Worm (Caenorhabditis elegans) whole organism, L1 larva: ENCODE data around the gene tat-2.
A peak's percentile ranks its signal among the peaks of the same experiment; 100 is the strongest.

Experiments used
- F16B12.6 ChIP-seq: fragments of 150-350 bp; optimal IDR thresholded peaks from 2 replicates; lab custom pipeline; 2014; ENCODE audit warnings: missing biosample characterization, missing genetic modification characterization
- ama-1 ChIP-seq: fragments of 150-350 bp; optimal IDR thresholded peaks from 2 replicates; lab custom pipeline; 2014
- blmp-1 ChIP-seq: fragments of 150-350 bp; optimal IDR thresholded peaks from 2 replicates; lab custom pipeline; 2014; ENCODE audit warnings: missing biosample characterization, missing genetic modification characterization
- ceh-63 ChIP-seq: fragments of 200-800 bp; sonication (Bioruptor generic); optimal IDR thresholded peaks from 2 replicates; lab custom pipeline; 2018; ENCODE audit warnings: mild to moderate bottlenecking, missing genetic modification characterization, missing compliant biosample characterization
- ces-1 ChIP-seq: fragments of 150-350 bp; optimal IDR thresholded peaks from 2 replicates; lab custom pipeline; 2014; ENCODE audit warnings: missing biosample characterization, missing genetic modification reagents, missing genetic modification characterization
- dsc-1 ChIP-seq: sonication (generic microtip); optimal IDR thresholded peaks from 2 replicates; lab custom pipeline; 2016; ENCODE audit warnings: mild to moderate bottlenecking, missing genetic modification characterization, missing compliant biosample characterization
- efl-3 ChIP-seq: fragments of 200-800 bp; sonication (Bioruptor generic); optimal IDR thresholded peaks from 2 replicates; lab custom pipeline; 2018; ENCODE audit warnings: mild to moderate bottlenecking, missing genetic modification characterization, missing compliant biosample characterization
- egl-13 ChIP-seq: sonication (generic microtip); optimal IDR thresholded peaks from 2 replicates; lab custom pipeline; 2016; ENCODE audit warnings: missing genotype, missing genetic modification reagents, missing genetic modification characterization, missing compliant biosample characterization
- egl-27 ChIP-seq, 2 experiments: fragments of 150-350 bp in 1 of 2; sonication (generic microtip); optimal IDR thresholded peaks; 3 replicates each; lab custom pipeline; 2017 to 2018; ENCODE audit warnings: missing biosample characterization in 2 of 2, missing genetic modification characterization in 2 of 2, missing genetic modification reagents in 2 of 2
- elt-3 ChIP-seq, 6 experiments: fragments of 150-350 bp in 1 of 6; sonication (generic microtip); optimal IDR thresholded peaks; 2 replicates each; lab custom pipeline; 2017 to 2018; ENCODE audit warnings: missing biosample characterization in 6 of 6, missing genetic modification characterization in 6 of 6, inconsistent platforms in 1 of 6
- fkh-10 ChIP-seq: sonication (generic microtip); optimal IDR thresholded peaks from 2 replicates; lab custom pipeline; 2017; ENCODE audit warnings: missing biosample characterization, missing genetic modification reagents, missing genetic modification characterization
- fkh-4 ChIP-seq: sonication (generic microtip); optimal IDR thresholded peaks from 2 replicates; lab custom pipeline; 2016; ENCODE audit warnings: missing compliant biosample characterization, missing genetic modification characterization, borderline replicate concordance
- fos-1 ChIP-seq: fragments of 150-350 bp; optimal IDR thresholded peaks from 2 replicates; lab custom pipeline; 2014; ENCODE audit warnings: missing biosample characterization, missing genetic modification characterization
- hlh-17 ChIP-seq: fragments of 200-800 bp; sonication (Bioruptor generic); optimal IDR thresholded peaks from 2 replicates; lab custom pipeline; 2018; ENCODE audit warnings: missing genetic modification characterization, mild to moderate bottlenecking, missing compliant biosample characterization, moderate library complexity, borderline replicate concordance
- hlh-4 ChIP-seq: sonication (generic microtip); optimal IDR thresholded peaks from 2 replicates; lab custom pipeline; 2016; ENCODE audit warnings: mild to moderate bottlenecking, missing genetic modification characterization, missing compliant biosample characterization
- irx-1 ChIP-seq: sonication (generic microtip); optimal IDR thresholded peaks from 2 replicates; lab custom pipeline; 2016; ENCODE audit warnings: missing genetic modification characterization, missing compliant biosample characterization
- lin-13 ChIP-seq: fragments of 150-350 bp; optimal IDR thresholded peaks from 2 replicates; lab custom pipeline; 2014; ENCODE audit warnings: missing biosample characterization, missing genetic modification reagents, missing genetic modification characterization
- lin-14 ChIP-seq: fragments of 200-800 bp; sonication (Bioruptor generic); optimal IDR thresholded peaks from 2 replicates; lab custom pipeline; 2018; ENCODE audit warnings: mild to moderate bottlenecking, missing genetic modification characterization, moderate library complexity, missing compliant biosample characterization
- lsy-2 ChIP-seq, 2 experiments: fragments of 150-350 bp; optimal IDR thresholded peaks; 2 replicates each; lab custom pipeline; 2014; ENCODE audit warnings: missing biosample characterization in 2 of 2, missing genetic modification characterization in 2 of 2
- mep-1 ChIP-seq: fragments of 150-350 bp; optimal IDR thresholded peaks from 2 replicates; lab custom pipeline; 2014; ENCODE audit warnings: missing biosample characterization, missing genetic modification characterization
- nhr-11 ChIP-seq: fragments of 150-350 bp; optimal IDR thresholded peaks from 2 replicates; lab custom pipeline; 2014; ENCODE audit warnings: missing biosample characterization, missing genetic modification characterization
- nhr-237 ChIP-seq: fragments of 150-350 bp; optimal IDR thresholded peaks from 2 replicates; lab custom pipeline; 2014; ENCODE audit warnings: missing biosample characterization, missing genetic modification characterization
- nhr-47 ChIP-seq: sonication (generic microtip); optimal IDR thresholded peaks from 2 replicates; lab custom pipeline; 2016; ENCODE audit warnings: mild to moderate bottlenecking, missing genetic modification characterization, moderate library complexity, missing compliant biosample characterization
- nhr-76 ChIP-seq: sonication (generic microtip); optimal IDR thresholded peaks from 2 replicates; lab custom pipeline; 2017; ENCODE audit warnings: missing biosample characterization, missing genetic modification characterization
- nhr-77 ChIP-seq: fragments of 150-350 bp; optimal IDR thresholded peaks from 2 replicates; lab custom pipeline; 2014; ENCODE audit warnings: missing biosample characterization, missing genetic modification characterization
- nhr-85 ChIP-seq: sonication (generic microtip); peaks from one replicate; lab custom pipeline; 2016; ENCODE audit warnings: missing genetic modification characterization, inconsistent platforms, missing compliant biosample characterization
- nhr-90 ChIP-seq: sonication (generic microtip); optimal IDR thresholded peaks from 2 replicates; lab custom pipeline; 2016; ENCODE audit warnings: mild to moderate bottlenecking, missing genetic modification characterization, missing compliant biosample characterization; ENCODE audit not compliant: poor library complexity
- rnt-1 ChIP-seq: sonication (generic microtip); optimal IDR thresholded peaks from 2 replicates; lab custom pipeline; 2016; ENCODE audit warnings: mild to moderate bottlenecking, missing genetic modification characterization, moderate library complexity, missing compliant biosample characterization
- skn-1 ChIP-seq: fragments of 150-350 bp; optimal IDR thresholded peaks from 2 replicates; lab custom pipeline; 2014; ENCODE audit warnings: missing biosample characterization, missing genetic modification characterization
- snu-23 ChIP-seq: sonication (generic microtip); optimal IDR thresholded peaks from 2 replicates; lab custom pipeline; 2016; ENCODE audit warnings: missing genetic modification characterization, missing compliant biosample characterization
- sptf-1 ChIP-seq: fragments of 150-350 bp; optimal IDR thresholded peaks from 2 replicates; lab custom pipeline; 2014; ENCODE audit warnings: missing biosample characterization, missing genetic modification characterization
- sup-37 ChIP-seq: fragments of 200-800 bp; sonication (Bioruptor generic); optimal IDR thresholded peaks from 2 replicates; lab custom pipeline; 2018; ENCODE audit warnings: mild to moderate bottlenecking, missing genetic modification characterization, missing compliant biosample characterization
- swsn-7 ChIP-seq: sonication (generic microtip); optimal IDR thresholded peaks from 2 replicates; lab custom pipeline; 2016; ENCODE audit warnings: missing genetic modification characterization, missing compliant biosample characterization
- tbx-2 ChIP-seq: sonication (generic microtip); optimal IDR thresholded peaks from 2 replicates; lab custom pipeline; 2016; ENCODE audit warnings: missing genetic modification characterization, missing compliant biosample characterization
- tlp-1 ChIP-seq: fragments of 150-350 bp; optimal IDR thresholded peaks from 2 replicates; lab custom pipeline; 2014; ENCODE audit warnings: missing biosample characterization, missing genetic modification characterization
- unc-30 ChIP-seq: sonication (generic microtip); optimal IDR thresholded peaks from 2 replicates; lab custom pipeline; 2017; ENCODE audit warnings: missing biosample characterization, missing genetic modification characterization
- unc-86 ChIP-seq: sonication (generic microtip); optimal IDR thresholded peaks from 2 replicates; lab custom pipeline; 2016; ENCODE audit warnings: missing genetic modification characterization, missing compliant biosample characterization

tat-2 gene

DNA sequence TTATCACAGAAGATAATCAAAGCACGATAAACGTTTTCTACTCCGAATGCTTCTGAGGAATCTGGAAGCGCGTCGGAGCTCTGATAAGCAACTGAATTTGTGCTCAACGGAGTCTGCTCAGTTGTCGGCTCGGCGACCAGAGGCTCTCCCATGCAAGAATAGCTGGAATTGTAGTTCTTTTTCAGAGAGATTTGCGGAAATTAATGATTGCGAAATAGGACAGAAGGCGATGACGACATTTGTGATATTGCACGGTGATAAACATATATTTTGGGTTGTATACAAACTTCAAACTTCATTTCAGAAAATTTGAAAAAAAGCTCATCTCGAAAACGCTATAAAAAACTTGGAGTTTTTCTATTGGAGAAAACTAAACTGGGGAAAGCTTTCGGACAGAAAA lies 36.9 kb downstream of the tat-2 start, which contains the start of gene H06H21.37:
H06H21.37 (minus strand) TSS at position 162 of the 400 bp plus-strand sequence.
- TF ChIP-seq irx-1 (tag; lab: Kevin White, UChicago) (no peak), mep-1 (tag; lab: Kevin White, UChicago) (no peak), efl-3 (GFP tag; lab: Kevin White, UChicago) (no peak), lin-14 (GFP tag; lab: Kevin White, UChicago) (no peak), ceh-63 (GFP tag; lab: Kevin White, UChicago) (no peak), swsn-7 (tag; lab: Kevin White, UChicago) (no peak), rnt-1 (tag; lab: Kevin White, UChicago) (no peak), nhr-47 (no peak), nhr-85 (tag; lab: Kevin White, UChicago) (no peak), egl-27 (tag; optimal IDR thresholded peaks at IDR 0.05; lab: Kevin White, UChicago) (no peak), nhr-11 (no peak), lin-13 (GFP tag; lab: Kevin White, UChicago) (no peak)

DNA sequence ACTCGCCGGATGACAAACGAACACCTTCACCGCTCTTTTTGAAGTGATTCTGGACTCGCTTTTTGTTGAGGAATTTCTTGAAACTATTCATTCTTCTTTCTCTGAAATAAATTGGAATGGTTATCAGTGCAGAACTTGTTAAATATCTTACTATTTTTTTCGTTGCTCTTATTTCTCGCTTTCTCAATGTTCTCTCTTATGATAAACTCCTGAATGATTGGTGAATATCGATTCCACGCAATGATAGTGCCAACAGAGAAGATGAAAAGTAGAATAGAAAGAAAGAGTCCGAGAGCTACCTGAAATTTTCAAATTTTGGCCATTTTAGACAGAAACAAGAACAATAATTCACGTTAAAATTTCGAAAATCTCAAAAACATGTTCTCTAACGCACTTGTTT lies 37.3 kb downstream of the tat-2 start, which contains the start of gene ubxn-6:
ubxn-6 (minus strand) TSS at position 101 of the 400 bp plus-strand sequence.
- TF ChIP-seq ama-1 (lab: Kevin White, UChicago) (no peak), fkh-10 (GFP tag; lab: Kevin White, UChicago) (no peak), tbx-2 (tag; lab: Kevin White, UChicago) (no peak), hlh-17 (GFP tag; lab: Kevin White, UChicago) (no peak), unc-30 (tag; lab: Kevin White, UChicago) (no peak), nhr-90 (tag; lab: Kevin White, UChicago) (no peak), fos-1 (tag; lab: Kevin White, UChicago) (no peak), unc-86 (no peak), nhr-77 (tag; lab: Kevin White, UChicago) (no peak)

DNA sequence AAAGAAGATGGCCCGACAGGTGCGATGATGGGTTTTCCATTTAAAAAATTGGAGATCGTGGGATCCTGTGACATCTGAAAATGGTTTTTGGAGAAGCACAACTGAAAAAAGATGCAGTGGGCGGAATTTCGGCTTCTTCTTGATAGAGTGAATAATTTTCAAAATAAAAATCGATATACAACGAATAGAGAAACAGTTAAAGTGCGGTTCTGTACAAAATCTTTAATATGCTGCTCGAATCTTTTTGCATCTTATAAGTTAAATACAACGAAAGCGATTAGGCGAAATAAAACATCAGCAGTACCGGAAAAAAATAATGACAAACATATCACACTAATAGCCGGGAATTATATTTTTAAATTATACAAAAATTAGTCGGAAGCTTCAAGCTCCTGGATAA lies 39.5 kb downstream of the tat-2 start, which contains the start of gene H06H21.11:
H06H21.11 (minus strand) TSS at position 101 of the 400 bp plus-strand sequence.
- TF ChIP-seq tlp-1 (no peak), sptf-1 (tag; lab: Kevin White, UChicago) (no peak), skn-1 (no peak), hlh-4 (tag; lab: Kevin White, UChicago) (no peak), F16B12.6 (no peak), tbx-2 (tag; lab: Kevin White, UChicago) (no peak), hlh-17 (GFP tag; lab: Kevin White, UChicago) (no peak), elt-3 (tag; optimal IDR thresholded peaks at IDR 0.05; lab: Kevin White, UChicago) (no peak), dsc-1 (tag; lab: Kevin White, UChicago) (no peak), lin-14 (GFP tag; lab: Kevin White, UChicago) (no peak), lsy-2 (tag; optimal IDR thresholded peaks at IDR 0.05; lab: Kevin White, UChicago) (no peak), blmp-1 (tag; lab: Kevin White, UChicago) (no peak), ces-1 (GFP tag; lab: Kevin White, UChicago) (no peak)

DNA sequence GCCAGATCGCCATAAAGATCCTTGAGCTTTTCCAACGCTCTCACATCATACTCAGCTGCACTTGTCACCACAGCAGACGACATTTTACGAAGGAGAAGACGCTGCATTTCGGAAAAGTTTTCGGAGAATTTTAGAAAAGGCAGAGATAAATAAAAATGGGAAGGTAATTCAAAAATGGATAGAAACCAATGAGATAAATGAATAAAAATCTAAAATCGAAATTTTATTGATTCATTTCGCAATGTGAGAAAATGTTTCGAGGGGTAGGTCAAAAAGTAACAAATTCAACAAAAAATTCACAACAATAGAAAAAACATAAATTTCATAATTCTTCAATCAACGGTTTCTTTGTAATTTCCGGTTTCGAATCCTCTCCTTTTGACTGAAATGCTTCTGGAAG lies 40.2 kb downstream of the tat-2 start, which contains the start of gene dpf-5:
dpf-5 (minus strand) TSS at position 101 of the 400 bp plus-strand sequence.
- TF ChIP-seq nhr-85 (tag; lab: Kevin White, UChicago) = peak; percentile 10
- TF ChIP-seq lsy-2 (tag; optimal IDR thresholded peaks at IDR 0.05; lab: Kevin White, UChicago) = no peak
- no peak for TF ChIP-seq nhr-76 (tag; lab: Kevin White, UChicago)
- TF ChIP-seq sup-37 (GFP tag; lab: Kevin White, UChicago) = no peak
- TF ChIP-seq egl-13 (tag; lab: Kevin White, UChicago) = no peak
- no peak for TF ChIP-seq snu-23 (GFP tag; lab: Kevin White, UChicago)
- no peak for TF ChIP-seq nhr-237 (tag; lab: Kevin White, UChicago)
- TF ChIP-seq fkh-4 = no peak
